Worm (Caenorhabditis elegans) whole organism, L1 larva: Measurements from ENCODE around the gene R01E6.2.

ENCODE experiments used
- F16B12.6 ChIP-seq: fragments of 150-350 bp; optimal IDR thresholded peaks from 2 replicates; lab custom pipeline; 2014; ENCODE audit warnings: missing biosample characterization, missing genetic modification characterization
- elt-3 ChIP-seq, 6 experiments: fragments of 150-350 bp in 1 of 6; sonication (generic microtip); optimal IDR thresholded peaks; 2 replicates each; lab custom pipeline; 2017 to 2018; ENCODE audit warnings: missing biosample characterization in 6 of 6, missing genetic modification characterization in 6 of 6, inconsistent platforms in 1 of 6
- lsy-2 ChIP-seq, 2 experiments: fragments of 150-350 bp; optimal IDR thresholded peaks; 2 replicates each; lab custom pipeline; 2014; ENCODE audit warnings: missing biosample characterization in 2 of 2, missing genetic modification characterization in 2 of 2
- mab-9 ChIP-seq: fragments of 200-800 bp; sonication (Bioruptor generic); IDR thresholded peaks from 2 replicates; pipeline ENCODE4 v1.3.6; 2022; ENCODE audit warnings: missing genetic modification reagents, missing genetic modification characterization, missing compliant biosample characterization
- mdl-1 ChIP-seq, 2 experiments: fragments of 150-350 bp; optimal IDR thresholded peaks; 2 replicates each; lab custom pipeline; 2014 to 2017; ENCODE audit warnings: missing biosample characterization in 2 of 2, missing genetic modification characterization in 2 of 2, inconsistent platforms in 1 of 2

DNA sequence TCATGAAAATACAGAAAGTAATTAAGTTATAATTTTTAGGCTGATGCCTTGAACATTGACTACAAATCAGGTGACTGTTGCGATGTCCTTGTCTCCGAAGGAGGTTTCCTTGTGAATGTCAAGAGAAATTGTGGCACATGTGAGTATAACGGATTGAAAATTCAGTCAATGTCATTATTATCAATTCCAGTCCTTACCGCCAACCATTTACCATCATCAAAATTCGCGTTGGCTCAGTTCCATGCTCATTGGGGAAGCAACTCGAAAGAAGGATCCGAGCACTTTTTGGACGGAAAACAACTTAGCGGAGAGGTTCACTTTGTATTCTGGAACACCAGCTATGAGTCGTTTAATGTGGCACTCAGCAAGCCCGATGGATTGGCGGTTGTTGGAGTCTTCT lies 23.0 kb downstream of the R01E6.2 start:
- TF ChIP-seq lsy-2 (tag; optimal IDR thresholded peaks at IDR 0.05; lab: Kevin White, UChicago): peak in 1 of 2 experiments; percentile 2
- TF ChIP-seq elt-3 (tag; optimal IDR thresholded peaks at IDR 0.05; lab: Kevin White, UChicago): no peak
- TF ChIP-seq mab-9 (GFP tag; lab: Robert Waterston, UW): no peak
- TF ChIP-seq mdl-1 (tag; optimal IDR thresholded peaks at IDR 0.05; lab: Kevin White, UChicago): no peak
- TF ChIP-seq F16B12.6 (tag; lab: Kevin White, UChicago): no peak
